Worm (Caenorhabditis elegans) whole organism, L4 larva: ENCODE results near the gene T24E12.10.

Experiments
- ama-1 ChIP-seq: fragments of 150-350 bp; optimal IDR thresholded peaks from 2 replicates; lab custom pipeline; 2014; ENCODE audit warnings: inconsistent platforms, mixed read lengths
- egl-27 ChIP-seq: sonication (generic microtip); optimal IDR thresholded peaks from 3 replicates; lab custom pipeline; 2017; ENCODE audit warnings: missing biosample characterization, missing genetic modification reagents, missing genetic modification characterization
- gei-8 ChIP-seq: fragments of 200-800 bp; sonication (Bioruptor generic); optimal IDR thresholded peaks from 2 replicates; lab custom pipeline; 2018; ENCODE audit warnings: mild to moderate bottlenecking, missing genetic modification characterization, missing compliant biosample characterization
- jun-1 ChIP-seq: fragments of 150-350 bp; optimal IDR thresholded peaks from 2 replicates; lab custom pipeline; 2014; ENCODE audit warnings: missing biosample characterization, missing genetic modification reagents, missing genetic modification characterization
- lin-13 ChIP-seq: fragments of 150-350 bp; optimal IDR thresholded peaks from 2 replicates; lab custom pipeline; 2014; ENCODE audit warnings: missing biosample characterization, missing genetic modification reagents, missing genetic modification characterization
- mep-1 ChIP-seq: fragments of 150-350 bp; sonication (generic microtip); optimal IDR thresholded peaks from 3 replicates; lab custom pipeline; 2014; ENCODE audit warnings: missing biosample characterization, missing genetic modification characterization
- nhr-111 ChIP-seq: fragments of 200-800 bp; sonication (Bioruptor generic); optimal IDR thresholded peaks from 2 replicates; lab custom pipeline; 2018; ENCODE audit warnings: mild to moderate bottlenecking, missing genetic modification characterization, missing compliant biosample characterization
- nhr-237 ChIP-seq: sonication (generic microtip); optimal IDR thresholded peaks from 2 replicates; lab custom pipeline; 2017; ENCODE audit warnings: missing biosample characterization, missing genetic modification characterization
- nhr-42 ChIP-seq: fragments of 200-800 bp; sonication (Bioruptor generic); IDR thresholded peaks from 2 replicates; pipeline ENCODE4 v1.3.6; 2022; ENCODE audit warnings: missing genetic modification characterization, missing compliant biosample characterization

ce11 chrII:3811816-3812332, 38.8 kb upstream of the T24E12.10 start, which contains the start of gene lido-15:
- TF ChIP-seq ama-1 (lab: Kevin White, UChicago) (no peak), nhr-237 (tag; lab: Kevin White, UChicago) (no peak), egl-27 (tag; lab: Kevin White, UChicago) (no peak), mep-1 (no peak), nhr-111 (GFP tag; lab: Kevin White, UChicago) (no peak), gei-8 (GFP tag; lab: Kevin White, UChicago) (no peak), jun-1 (no peak), lin-13 (GFP tag; lab: Kevin White, UChicago) (no peak), nhr-42 (GFP tag; lab: Robert Waterston, UW) (no peak)
